Worm (Caenorhabditis elegans) whole organism, late embryonic: ENCODE data around the gene F53H4.4.

Experiments
- C08G9.2 ChIP-seq: sonication (generic microtip); optimal IDR thresholded peaks from 2 replicates; lab custom pipeline; 2016; ENCODE audit warnings: mild to moderate bottlenecking, missing genetic modification characterization, moderate library complexity, missing compliant biosample characterization
- C38D4.7 ChIP-seq: fragments of 200-800 bp; sonication (Bioruptor generic); optimal IDR thresholded peaks from 2 replicates; lab custom pipeline; 2018; ENCODE audit warnings: mild to moderate bottlenecking, missing genetic modification characterization, moderate library complexity, missing compliant biosample characterization
- K02D7.2 ChIP-seq: sonication (generic microtip); optimal IDR thresholded peaks from 2 replicates; lab custom pipeline; 2017; ENCODE audit warnings: mild to moderate bottlenecking, missing genetic modification characterization, missing compliant biosample characterization
- Y22D7AL.16 ChIP-seq: sonication (generic microtip); optimal IDR thresholded peaks from 2 replicates; lab custom pipeline; 2016; ENCODE audit warnings: missing genetic modification characterization, missing compliant biosample characterization
- ahr-1 ChIP-seq: sonication (generic microtip); optimal IDR thresholded peaks from 2 replicates; lab custom pipeline; 2016; ENCODE audit warnings: missing genetic modification characterization, missing compliant biosample characterization
- ama-1 ChIP-seq: fragments of 150-350 bp; optimal IDR thresholded peaks from 2 replicates; lab custom pipeline; 2014
- ceh-14 ChIP-seq: sonication (generic microtip); optimal IDR thresholded peaks from 2 replicates; lab custom pipeline; 2016; ENCODE audit warnings: missing genotype, missing genetic modification characterization, missing compliant biosample characterization
- ceh-18 ChIP-seq: sonication (generic microtip); optimal IDR thresholded peaks from 2 replicates; lab custom pipeline; 2016; ENCODE audit warnings: missing genetic modification characterization, missing compliant biosample characterization
- ceh-2 ChIP-seq: sonication (generic microtip); optimal IDR thresholded peaks from 2 replicates; lab custom pipeline; 2016; ENCODE audit warnings: missing genotype, missing genetic modification characterization, missing compliant biosample characterization
- ceh-24 ChIP-seq: sonication (generic microtip); optimal IDR thresholded peaks from 2 replicates; lab custom pipeline; 2016; ENCODE audit warnings: mild to moderate bottlenecking, missing genetic modification characterization, missing compliant biosample characterization
- ceh-30 ChIP-seq: fragments of 150-350 bp; optimal IDR thresholded peaks from 2 replicates; lab custom pipeline; 2014; ENCODE audit warnings: missing biosample characterization, missing genetic modification characterization
- ceh-31 ChIP-seq: sonication (generic microtip); optimal IDR thresholded peaks from 2 replicates; lab custom pipeline; 2016; ENCODE audit warnings: missing genetic modification characterization, missing compliant biosample characterization
- ceh-34 ChIP-seq: sonication (generic microtip); optimal IDR thresholded peaks from 2 replicates; lab custom pipeline; 2016; ENCODE audit warnings: mild to moderate bottlenecking, missing genetic modification characterization, missing compliant biosample characterization
- ceh-45 ChIP-seq: fragments of 200-800 bp; sonication (Bioruptor generic); IDR thresholded peaks from 2 replicates; pipeline ENCODE4 v1.3.6; 2022; ENCODE audit warnings: missing genetic modification reagents, missing genetic modification characterization, missing compliant biosample characterization
- ceh-48 ChIP-seq: sonication (generic microtip); optimal IDR thresholded peaks from 2 replicates; lab custom pipeline; 2016; ENCODE audit warnings: missing genetic modification characterization, inconsistent platforms, missing compliant biosample characterization
- che-1 ChIP-seq: sonication (generic microtip); optimal IDR thresholded peaks from 2 replicates; lab custom pipeline; 2016; ENCODE audit warnings: mild to moderate bottlenecking, missing genetic modification characterization, missing compliant biosample characterization
- dmd-4 ChIP-seq: sonication (generic microtip); optimal IDR thresholded peaks from 2 replicates; lab custom pipeline; 2016; ENCODE audit warnings: borderline replicate concordance, missing genetic modification characterization, missing compliant biosample characterization
- eyg-1 ChIP-seq: sonication (generic microtip); optimal IDR thresholded peaks from 2 replicates; lab custom pipeline; 2016; ENCODE audit warnings: missing genotype, missing genetic modification characterization, missing compliant biosample characterization
- fkh-10 ChIP-seq: fragments of 150-350 bp; optimal IDR thresholded peaks from 2 replicates; lab custom pipeline; 2014; ENCODE audit warnings: missing biosample characterization, missing genetic modification reagents, missing genetic modification characterization
- fkh-6 ChIP-seq: sonication (generic microtip); optimal IDR thresholded peaks from 2 replicates; lab custom pipeline; 2016; ENCODE audit warnings: missing genetic modification characterization, missing compliant biosample characterization
- hlh-13 ChIP-seq: fragments of 200-800 bp; sonication (Bioruptor generic); optimal IDR thresholded peaks from 2 replicates; lab custom pipeline; 2018; ENCODE audit warnings: mild to moderate bottlenecking, missing genetic modification characterization, missing compliant biosample characterization
- hlh-15 ChIP-seq: sonication (generic microtip); optimal IDR thresholded peaks from 2 replicates; lab custom pipeline; 2016; ENCODE audit warnings: missing genetic modification characterization, missing compliant biosample characterization
- hlh-30 ChIP-seq: sonication (generic microtip); optimal IDR thresholded peaks from 2 replicates; lab custom pipeline; 2017; ENCODE audit warnings: antibody characterized with exemption, missing genetic modification characterization, missing compliant biosample characterization; ENCODE audit not compliant: insufficient read depth
- hlh-8 ChIP-seq: sonication (generic microtip); optimal IDR thresholded peaks from 2 replicates; lab custom pipeline; 2016; ENCODE audit warnings: missing genotype, missing genetic modification characterization, missing compliant biosample characterization
- lim-6 ChIP-seq: sonication (generic microtip); optimal IDR thresholded peaks from 2 replicates; lab custom pipeline; 2016; ENCODE audit warnings: missing genetic modification characterization, missing compliant biosample characterization
- mec-3 ChIP-seq: sonication (generic microtip); optimal IDR thresholded peaks from 2 replicates; lab custom pipeline; 2016; ENCODE audit warnings: borderline replicate concordance, missing genetic modification characterization, missing compliant biosample characterization
- nhr-11 ChIP-seq: fragments of 150-350 bp; optimal IDR thresholded peaks from 2 replicates; lab custom pipeline; 2014; ENCODE audit warnings: missing biosample characterization, missing genetic modification characterization
- nhr-232 ChIP-seq: sonication (generic microtip); optimal IDR thresholded peaks from 2 replicates; lab custom pipeline; 2016; ENCODE audit warnings: missing genetic modification characterization, missing compliant biosample characterization
- npax-4 ChIP-seq: sonication (generic microtip); optimal IDR thresholded peaks from 2 replicates; lab custom pipeline; 2016; ENCODE audit warnings: missing genetic modification characterization, missing compliant biosample characterization
- pha-4 ChIP-seq: fragments of 150-350 bp; optimal IDR thresholded peaks from 2 replicates; lab custom pipeline; 2018; ENCODE audit warnings: missing biosample characterization, missing genetic modification reagents, missing genetic modification characterization
- ref-2 ChIP-seq: sonication (generic microtip); optimal IDR thresholded peaks from 2 replicates; lab custom pipeline; 2016; ENCODE audit warnings: missing genetic modification characterization, missing compliant biosample characterization
- sdc-2 ChIP-seq: sonication (generic microtip); optimal IDR thresholded peaks from 2 replicates; lab custom pipeline; 2016; ENCODE audit warnings: missing genotype, missing genetic modification characterization, missing compliant biosample characterization
- sox-2 ChIP-seq: fragments of 200-800 bp; sonication (Bioruptor generic); IDR thresholded peaks from 2 replicates; pipeline ENCODE4 v1.3.6; 2022; ENCODE audit warnings: missing genetic modification reagents, missing genetic modification characterization, missing compliant biosample characterization
- tbx-2 ChIP-seq: sonication (generic microtip); optimal IDR thresholded peaks from 2 replicates; lab custom pipeline; 2016; ENCODE audit warnings: missing genetic modification characterization, missing compliant biosample characterization
- tbx-7 ChIP-seq: sonication (generic microtip); optimal IDR thresholded peaks from 2 replicates; lab custom pipeline; 2016; ENCODE audit warnings: missing genotype, missing genetic modification characterization, missing compliant biosample characterization
- unc-3 ChIP-seq, 2 experiments: fragments of 200-800 bp in 1 of 2; sonication (Bioruptor generic) in 1 of 2; sonication (generic microtip) in 1 of 2; conservative IDR thresholded peaks in 1 of 2; optimal IDR thresholded peaks in 1 of 2; 2 replicates each; pipeline versions ENCODE4 v1.3.6 to Lab custom; 2016 to 2022; ENCODE audit warnings: missing compliant biosample characterization in 2 of 2, missing genetic modification characterization in 2 of 2, missing genetic modification reagents in 1 of 2
- unc-55 ChIP-seq: sonication (generic microtip); optimal IDR thresholded peaks from 2 replicates; lab custom pipeline; 2017; ENCODE audit warnings: missing biosample characterization, missing genetic modification reagents, missing genetic modification characterization
- unc-86 ChIP-seq: sonication (generic microtip); optimal IDR thresholded peaks from 2 replicates; lab custom pipeline; 2016; ENCODE audit warnings: missing genetic modification characterization, missing compliant biosample characterization

Gene F53H4.4

DNA sequence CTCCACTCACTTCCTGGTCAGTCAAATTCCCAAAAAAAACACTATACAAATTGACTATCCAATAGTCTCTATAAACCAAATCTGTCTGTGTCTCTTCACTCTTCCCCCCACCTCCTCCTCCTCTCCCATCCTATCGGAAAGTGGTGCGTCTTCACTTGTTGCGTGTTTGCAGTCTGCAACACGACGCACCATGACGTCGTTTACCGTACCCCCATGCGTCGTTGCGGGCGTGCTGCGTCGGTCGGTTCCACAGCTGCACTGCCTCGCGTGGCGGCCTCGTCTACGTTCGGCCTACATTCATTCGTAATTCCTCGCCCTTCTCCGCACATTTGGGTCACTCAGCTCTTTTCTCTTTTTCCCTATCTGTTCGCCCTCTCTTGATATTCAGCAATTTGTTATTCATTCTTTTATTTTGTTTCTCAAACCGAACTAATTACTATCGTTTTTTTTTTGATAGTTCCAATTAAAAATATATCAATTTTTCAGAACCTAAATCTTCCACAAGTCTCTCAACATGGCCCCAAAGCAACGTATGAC lies 25.0 kb upstream of the F53H4.4 start, which contains the start of gene serp-1.1 (continued):
- TF ChIP-seq hlh-15 (tag; lab: Kevin White, UChicago) = no peak
- TF ChIP-seq ceh-34 (tag; lab: Kevin White, UChicago) = peak; percentile 92
- TF ChIP-seq tbx-2 (tag; lab: Kevin White, UChicago) = peak; percentile 97
- peak; percentile 97 for TF ChIP-seq ceh-18
- peak; percentile 38 for TF ChIP-seq unc-86
- TF ChIP-seq npax-4 = peak; percentile 6
- TF ChIP-seq dmd-4 (tag; lab: Kevin White, UChicago) = peak; percentile 75
- no peak for TF ChIP-seq nhr-11 (tag; lab: Kevin White, UChicago)
- peak; percentile 74 for TF ChIP-seq tbx-7 (tag; lab: Kevin White, UChicago)
- no peak for TF ChIP-seq ama-1 (lab: Kevin White, UChicago)
- TF ChIP-seq hlh-13 = no peak
- peak; percentile 77 for TF ChIP-seq hlh-8 (tag; lab: Kevin White, UChicago)
- peak; percentile 78 for TF ChIP-seq unc-55 (GFP tag; lab: Kevin White, UChicago)
- no peak for TF ChIP-seq ceh-24 (tag; lab: Kevin White, UChicago)
- TF ChIP-seq che-1 = no peak
- TF ChIP-seq nhr-232 (tag; lab: Kevin White, UChicago) = peak; percentile 48
- no peak for TF ChIP-seq ceh-30 (tag; lab: Kevin White, UChicago)
- peak; percentile 81 for TF ChIP-seq ceh-2 (tag; lab: Kevin White, UChicago)
- TF ChIP-seq unc-3 (GFP tag; conservative IDR thresholded peaks at IDR 0.05; lab: Robert Waterston, UW) = peak; percentile 44; the same call in 1 of the 2 replicates
- TF ChIP-seq unc-3 (tag; optimal IDR thresholded peaks at IDR 0.05; lab: Kevin White, UChicago) = peak; percentile 62
- peak; percentile 24 for TF ChIP-seq fkh-6 (tag; lab: Kevin White, UChicago)
- peak; percentile 74 for TF ChIP-seq hlh-30 (tag; lab: Kevin White, UChicago)
- TF ChIP-seq C38D4.7 = peak; percentile 28
- TF ChIP-seq ceh-48 (tag; lab: Kevin White, UChicago) = peak; percentile 45
- TF ChIP-seq sox-2 (GFP tag; lab: Robert Waterston, UW) = no peak

DNA sequence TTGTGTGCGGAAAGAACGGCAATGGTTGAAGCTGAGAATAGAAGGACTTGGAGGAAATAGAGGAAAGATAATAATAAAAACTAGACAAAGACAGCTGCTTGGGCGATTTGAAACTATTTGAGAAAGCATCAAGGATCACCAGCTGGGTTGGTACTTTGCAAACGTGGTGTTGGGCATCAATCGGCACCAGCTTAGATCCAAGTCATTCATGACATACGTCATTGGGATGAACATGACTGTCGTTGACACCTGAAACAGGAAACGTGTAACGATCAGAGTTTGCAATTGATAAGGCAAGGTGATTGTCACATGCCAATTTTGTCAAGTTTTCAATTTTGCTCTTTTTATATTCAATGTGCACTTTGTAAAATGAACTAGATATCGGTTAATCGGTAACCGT lies 23.7 kb upstream of the F53H4.4 start:
- no peak for TF ChIP-seq unc-55 (GFP tag; lab: Kevin White, UChicago)
- TF ChIP-seq hlh-30 (tag; lab: Kevin White, UChicago) = no peak
- TF ChIP-seq pha-4 (tag; lab: Kevin White, UChicago) = no peak
- no peak for TF ChIP-seq npax-4
- TF ChIP-seq ceh-24 (tag; lab: Kevin White, UChicago) = no peak
- TF ChIP-seq ceh-34 (tag; lab: Kevin White, UChicago) = no peak
- TF ChIP-seq Y22D7AL.16 (tag; lab: Kevin White, UChicago) = no peak
- no peak for TF ChIP-seq hlh-8 (tag; lab: Kevin White, UChicago)
- TF ChIP-seq C08G9.2 (tag; lab: Kevin White, UChicago) = no peak
- TF ChIP-seq mec-3 (tag; lab: Kevin White, UChicago) = no peak
- TF ChIP-seq sox-2 (GFP tag; lab: Robert Waterston, UW) = no peak
- TF ChIP-seq ceh-14 (tag; lab: Kevin White, UChicago) = no peak
- no peak for TF ChIP-seq fkh-10 (GFP tag; lab: Kevin White, UChicago)
- TF ChIP-seq lim-6 (tag; lab: Kevin White, UChicago) = no peak
- TF ChIP-seq che-1 = no peak
- TF ChIP-seq ceh-45 (GFP tag; lab: Robert Waterston, UW) = no peak
- TF ChIP-seq eyg-1 = no peak
- no peak for TF ChIP-seq nhr-232 (tag; lab: Kevin White, UChicago)
- TF ChIP-seq tbx-7 (tag; lab: Kevin White, UChicago) = no peak
- TF ChIP-seq, all 69 proteins: peak for 0

DNA sequence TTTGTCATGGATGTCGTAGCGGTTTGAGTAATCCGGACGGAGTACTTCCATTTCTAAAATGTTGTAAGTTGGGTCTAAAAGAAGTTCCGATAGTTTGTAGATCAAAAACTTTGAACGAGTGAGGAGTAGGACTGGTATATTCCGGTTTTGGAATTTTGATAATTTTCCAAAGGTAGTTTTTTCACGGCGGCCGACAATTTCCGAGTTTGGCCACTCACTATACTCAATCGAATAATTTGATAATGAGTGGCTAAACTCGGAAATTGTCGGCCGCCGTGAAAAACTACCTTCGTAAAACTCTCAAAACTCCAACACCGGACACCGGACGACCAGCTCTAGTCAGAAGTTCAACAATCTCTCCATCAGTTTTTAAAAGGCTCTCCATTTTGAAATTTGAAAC lies 21.9 kb upstream of the F53H4.4 start:
- no peak for TF ChIP-seq ref-2
- TF ChIP-seq fkh-10 (GFP tag; lab: Kevin White, UChicago) = no peak
- no peak for TF ChIP-seq pha-4 (tag; lab: Kevin White, UChicago)
- TF ChIP-seq ceh-2 (tag; lab: Kevin White, UChicago) = no peak
- no peak for TF ChIP-seq hlh-15 (tag; lab: Kevin White, UChicago)
- TF ChIP-seq K02D7.2 (tag; lab: Kevin White, UChicago) = no peak
- no peak for TF ChIP-seq ceh-45 (GFP tag; lab: Robert Waterston, UW)
- TF ChIP-seq sdc-2 = no peak
- no peak for TF ChIP-seq ceh-30 (tag; lab: Kevin White, UChicago)
- TF ChIP-seq ahr-1 (tag; lab: Kevin White, UChicago) = no peak
- no peak for TF ChIP-seq C08G9.2 (tag; lab: Kevin White, UChicago)
- TF ChIP-seq ceh-14 (tag; lab: Kevin White, UChicago) = no peak
- TF ChIP-seq nhr-11 (tag; lab: Kevin White, UChicago) = no peak
- no peak for TF ChIP-seq ceh-31
